Worm (Caenorhabditis elegans): ENCODE data around the gene brc-2.

The brc-2 gene

ce11 chrIII:6897587-6898064 lies 5.3 kb downstream of the brc-2 start, which contains the start of gene T07E3.4 (continued):
- TF ChIP-seq ztf-11 (tag; optimal IDR thresholded peaks at IDR 0.05) (no peak), unc-86 (tag; optimal IDR thresholded peaks at IDR 0.05) (no peak), nhr-47 (tag; optimal IDR thresholded peaks at IDR 0.05) (peak; percentile 84), unc-62 (GFP tag; optimal IDR thresholded peaks at IDR 0.05) (no peak), swsn-7 (tag; optimal IDR thresholded peaks at IDR 0.05) (peak; percentile 82), ceh-90 (tag; optimal IDR thresholded peaks at IDR 0.05) (no peak), jun-1 (tag; optimal IDR thresholded peaks at IDR 0.05) (peak; percentile 77), ztf-4 (tag; optimal IDR thresholded peaks at IDR 0.05) (peak; percentile 85), mdl-1 (tag; optimal IDR thresholded peaks at IDR 0.05) (peak in 1 of 2 experiments; percentile 84), elt-2 (tag; optimal IDR thresholded peaks at IDR 0.05) (peak; percentile 30), F16B12.6 (tag; optimal IDR thresholded peaks at IDR 0.05) (peak; percentile 33), mef-2 (tag; optimal IDR thresholded peaks at IDR 0.05) (peak; percentile 59), fkh-4 (tag; optimal IDR thresholded peaks at IDR 0.05; ENCODE audit: borderline replicate concordance) (no peak), ets-5 (GFP tag; IDR thresholded peaks at IDR 0.05) (no peak), egl-27 (tag; optimal IDR thresholded peaks at IDR 0.05) (peak; percentile 10 to 55), lir-3 (tag; optimal IDR thresholded peaks at IDR 0.05; ENCODE audit: poor library complexity) (peak; percentile 72)

DNA sequence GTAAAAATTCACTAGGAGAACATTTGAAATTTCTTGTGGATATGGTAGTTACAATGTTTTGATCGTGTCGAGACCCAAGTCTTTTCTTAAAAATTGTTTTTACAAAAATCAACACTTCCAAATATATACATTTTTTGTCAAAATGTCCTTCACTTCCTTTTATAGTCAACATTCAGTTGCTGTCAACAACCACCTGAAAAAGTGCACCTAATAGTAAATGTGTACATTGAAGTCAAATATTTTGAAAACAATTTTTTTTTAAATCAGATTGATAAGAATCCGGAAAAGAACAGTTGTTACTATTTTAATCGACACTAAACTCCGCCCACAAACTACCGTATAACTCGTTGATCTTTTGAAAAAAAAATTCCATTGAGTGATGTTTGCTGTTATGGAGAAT lies 7.2 kb downstream of the brc-2 start:
- TF ChIP-seq lin-15B (tag; optimal IDR thresholded peaks at IDR 0.05) (no peak), ceh-8 (GFP tag; optimal IDR thresholded peaks at IDR 0.05) (no peak), pax-3 (tag; optimal IDR thresholded peaks at IDR 0.05) (no peak), Y116A8C.19 (tag; optimal IDR thresholded peaks at IDR 0.05; ENCODE audit: borderline replicate concordance) (no peak), nhr-11 (tag; optimal IDR thresholded peaks at IDR 0.05) (no peak), elt-2 (tag; optimal IDR thresholded peaks at IDR 0.05) (no peak)

DNA sequence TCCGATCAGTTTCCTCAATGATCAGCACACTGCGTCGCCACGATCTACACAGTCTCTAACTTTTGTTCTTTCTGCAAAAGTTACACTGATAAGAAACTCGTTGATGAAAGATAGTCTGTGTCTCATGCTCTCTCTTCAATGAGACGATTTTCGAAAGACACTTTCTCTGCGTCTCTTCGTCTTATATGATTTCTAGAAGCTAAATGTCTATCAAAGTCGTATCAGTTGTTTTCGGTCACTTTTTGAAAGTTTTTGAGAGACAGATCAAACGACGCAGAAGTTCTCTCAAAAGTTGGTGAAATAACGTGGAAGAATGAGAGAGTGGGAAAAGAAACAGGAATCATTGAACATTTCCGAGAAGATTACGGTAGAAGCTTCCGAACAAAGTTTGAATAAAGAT lies 7.7 kb downstream of the brc-2 start:
- TF ChIP-seq nhr-90 (tag; optimal IDR thresholded peaks at IDR 0.05; ENCODE audit: poor library complexity) = peak; percentile 53
- peak; percentile 49 for TF ChIP-seq nhr-77 (tag; optimal IDR thresholded peaks at IDR 0.05)
- no peak for TF ChIP-seq lin-15B (tag; optimal IDR thresholded peaks at IDR 0.05)
- no peak for TF ChIP-seq ceh-8 (GFP tag; optimal IDR thresholded peaks at IDR 0.05)
- TF ChIP-seq nhr-85 (tag) = peak; percentile 87
- no peak for TF ChIP-seq nhr-76 (tag; optimal IDR thresholded peaks at IDR 0.05)
- TF ChIP-seq lin-35 (GFP tag; optimal IDR thresholded peaks at IDR 0.05) = peak; percentile 31 to 67
- peak in 2 of 3 experiments; percentile 24 to 63 for TF ChIP-seq dpl-1 (GFP tag; optimal IDR thresholded peaks at IDR 0.05)
- peak; percentile 79 for TF ChIP-seq fos-1 (tag; optimal IDR thresholded peaks at IDR 0.05)
- TF ChIP-seq zip-4 (GFP tag; optimal IDR thresholded peaks at IDR 0.05) = no peak
- TF ChIP-seq efl-1 (optimal IDR thresholded peaks at IDR 0.05) = peak; percentile 60
- peak; percentile 36 to 95 for TF ChIP-seq efl-1 (GFP tag; optimal IDR thresholded peaks at IDR 0.05 in 1 of 2)
- TF ChIP-seq hpl-2 (GFP tag; optimal IDR thresholded peaks at IDR 0.05) = peak; percentile 28
- TF ChIP-seq snu-23 (GFP tag; optimal IDR thresholded peaks at IDR 0.05) = peak; percentile 86
- no peak for TF ChIP-seq vab-15 (tag; optimal IDR thresholded peaks at IDR 0.05)
- no peak for TF ChIP-seq ceh-88 (GFP tag; IDR thresholded peaks at IDR 0.05)
- peak; percentile 14 for TF ChIP-seq xbp-1 (tag; optimal IDR thresholded peaks at IDR 0.05)
- peak; percentile 90 for TF ChIP-seq lin-14 (GFP tag; optimal IDR thresholded peaks at IDR 0.05)
- peak; percentile 58 for TF ChIP-seq nhr-47 (tag; optimal IDR thresholded peaks at IDR 0.05)
- TF ChIP-seq lir-3 (tag; optimal IDR thresholded peaks at IDR 0.05; ENCODE audit: poor library complexity) = peak; percentile 55
- peak; percentile 4 for TF ChIP-seq nhr-11 (tag; optimal IDR thresholded peaks at IDR 0.05)
- TF ChIP-seq efl-3 (GFP tag; optimal IDR thresholded peaks at IDR 0.05) = no peak
- TF ChIP-seq elt-3 (tag; optimal IDR thresholded peaks at IDR 0.05) = peak in 5 of 6 experiments; percentile 83 to 95 (median 91)
- TF ChIP-seq dsc-1 (tag; optimal IDR thresholded peaks at IDR 0.05) = no peak
- peak; percentile 50 for TF ChIP-seq swsn-7 (tag; optimal IDR thresholded peaks at IDR 0.05)
- TF ChIP-seq elt-2 (tag; optimal IDR thresholded peaks at IDR 0.05) = peak; percentile 69
- peak in 1 of 2 experiments; percentile 49 for TF ChIP-seq mdl-1 (tag; optimal IDR thresholded peaks at IDR 0.05)
- TF ChIP-seq aly-2 (tag; optimal IDR thresholded peaks at IDR 0.05) = peak; percentile 70
- TF ChIP-seq mep-1 (tag; optimal IDR thresholded peaks at IDR 0.05) = peak; percentile 66
- peak; percentile 51 for TF ChIP-seq ztf-4 (tag; optimal IDR thresholded peaks at IDR 0.05)
- TF ChIP-seq ces-1 (GFP tag; optimal IDR thresholded peaks at IDR 0.05) = no peak
- no peak for TF ChIP-seq pqm-1 (tag; optimal IDR thresholded peaks at IDR 0.05)
- TF ChIP-seq nhr-71 (tag; optimal IDR thresholded peaks at IDR 0.05) = peak; percentile 93
- TF ChIP-seq hlh-17 (GFP tag; optimal IDR thresholded peaks at IDR 0.05; ENCODE audit: borderline replicate concordance) = no peak
- TF ChIP-seq isw-1 (GFP tag; IDR thresholded peaks at IDR 0.05) = no peak

All from whole organism, L1 larva.